Fruit fly (Drosophila melanogaster): ENCODE data around the gene RpL13A.

Gene RpL13A

DNA sequence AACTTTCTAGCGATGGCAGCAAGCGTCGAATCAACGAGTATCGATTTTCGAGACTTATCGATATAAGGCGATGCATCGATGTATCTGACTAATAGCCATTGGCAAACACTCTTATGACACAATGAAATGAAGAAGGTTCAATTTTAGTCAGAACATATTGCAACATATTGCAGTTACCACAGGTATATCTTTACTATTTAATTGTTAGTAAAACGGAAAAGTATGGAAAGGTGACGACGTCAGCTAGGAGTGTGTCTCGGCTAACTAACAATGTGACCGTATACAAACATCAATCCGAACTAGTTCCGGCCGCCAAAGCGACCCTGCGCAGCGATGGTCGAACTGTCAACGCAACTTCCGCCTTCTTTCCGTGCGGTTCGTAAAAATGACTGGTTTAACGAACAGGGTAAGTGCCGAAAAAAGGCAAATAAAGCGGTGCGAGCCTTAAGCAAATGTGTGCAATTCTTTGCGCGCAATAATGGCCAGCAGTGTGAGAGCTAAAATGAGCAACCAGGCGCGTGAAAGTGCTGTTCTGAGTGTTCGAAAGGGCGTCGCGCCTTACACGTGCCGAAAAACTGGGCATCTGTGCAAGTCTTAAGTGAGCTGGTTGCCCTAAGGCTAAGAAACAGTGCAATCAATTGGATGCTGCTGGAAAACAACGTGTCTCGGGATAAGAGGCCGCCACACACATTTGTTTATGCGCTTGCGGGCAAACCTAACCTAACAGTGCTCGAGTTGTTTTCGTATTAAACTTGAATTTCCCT is at the start of gene RpL13A, which contains the start of the genes Dph4 and Spec2 (continued):
- peak; percentile 95 for TF ChIP-seq CG6813 (GFP tag; optimal IDR thresholded peaks at IDR 0.05)
- no peak for TF ChIP-seq amos (GFP tag; IDR thresholded peaks at IDR 0.05; ENCODE audit: partially characterized antibody)
- TF ChIP-seq CG7357 (GFP tag; IDR thresholded peaks at IDR 0.05), result no peak
- TF ChIP-seq Chrac-16 (GFP tag; optimal IDR thresholded peaks at IDR 0.05), result peak; percentile 57
- TF ChIP-seq CG17802 (tag; optimal IDR thresholded peaks at IDR 0.05), result peak; percentile 85
- TF ChIP-seq CG8765 (GFP tag; IDR thresholded peaks at IDR 0.05), result no peak
- no peak for TF ChIP-seq inv (GFP tag; IDR thresholded peaks at IDR 0.05; ENCODE audit: partially characterized antibody)
- TF ChIP-seq CG10366 (GFP tag; IDR thresholded peaks at IDR 0.05), result no peak
- TF ChIP-seq B-H1 (GFP tag; IDR thresholded peaks at IDR 0.05), result no peak
- peak; percentile 98 for TF ChIP-seq CG9797 (GFP tag; optimal IDR thresholded peaks at IDR 0.05)
- TF ChIP-seq scrt (GFP tag; optimal IDR thresholded peaks at IDR 0.05), result peak; percentile 89
- peak; percentile 74 for TF ChIP-seq CG18476 (GFP tag; optimal IDR thresholded peaks at IDR 0.05)
- TF ChIP-seq CG8290 (GFP tag; optimal IDR thresholded peaks at IDR 0.05), result peak; percentile 95
- peak; percentile 88 to 97 for TF ChIP-seq CG8290 (tag; optimal IDR thresholded peaks at IDR 0.05)
- TF ChIP-seq sug (tag; optimal IDR thresholded peaks at IDR 0.05), result peak; percentile 91
- TF ChIP-seq CG9437 (GFP tag; optimal IDR thresholded peaks at IDR 0.05), result peak; percentile 82
- TF ChIP-seq tx (GFP tag; optimal IDR thresholded peaks at IDR 0.05), result peak; percentile 52
- peak; percentile 89 for TF ChIP-seq vfl (GFP tag; optimal IDR thresholded peaks at IDR 0.05)
- no peak for TF ChIP-seq otp (GFP tag; IDR thresholded peaks at IDR 0.05)
- TF ChIP-seq tgo (GFP tag; IDR thresholded peaks at IDR 0.05), result no peak
- peak in 1 of 2 experiments; percentile 85 for TF ChIP-seq insv (GFP tag; optimal IDR thresholded peaks at IDR 0.05)
- TF ChIP-seq HmgZ (tag; optimal IDR thresholded peaks at IDR 0.05), result peak; percentile 94
- TF ChIP-seq CG2678 (tag; optimal IDR thresholded peaks at IDR 0.05), result peak; percentile 81
- no peak for TF ChIP-seq CG4404 (GFP tag; IDR thresholded peaks at IDR 0.05)
- TF ChIP-seq CG10959 (GFP tag; IDR thresholded peaks at IDR 0.05), result no peak
- peak; percentile 85 for TF ChIP-seq lbe (GFP tag; optimal IDR thresholded peaks at IDR 0.05)
- peak; percentile 82 for TF ChIP-seq CG18262 (tag; optimal IDR thresholded peaks at IDR 0.05)
- TF ChIP-seq CG7556 (GFP tag; optimal IDR thresholded peaks at IDR 0.05), result peak; percentile 84
- TF ChIP-seq Atf-2 (GFP tag; optimal IDR thresholded peaks at IDR 0.05), result peak; percentile 88
- peak; percentile 87 for TF ChIP-seq lilli (GFP tag; optimal IDR thresholded peaks at IDR 0.05)
- TF ChIP-seq bowl (GFP tag; IDR thresholded peaks at IDR 0.05), result no peak
- no peak for TF ChIP-seq h (optimal IDR thresholded peaks at IDR 0.05)
- peak; percentile 87 for TF ChIP-seq CG31365 (tag; optimal IDR thresholded peaks at IDR 0.05)
- peak; percentile 48 for TF ChIP-seq Ssrp (tag; optimal IDR thresholded peaks at IDR 0.05)
- TF ChIP-seq CG5180 (GFP tag; optimal IDR thresholded peaks at IDR 0.05), result peak; percentile 82
- TF ChIP-seq HHEX (GFP tag; optimal IDR thresholded peaks at IDR 0.05), result peak; percentile 96
- TF ChIP-seq gem (tag; optimal IDR thresholded peaks at IDR 0.05), result peak; percentile 72
- no peak for TF ChIP-seq sd (tag; optimal IDR thresholded peaks at IDR 0.05)
- peak; percentile 62 for TF ChIP-seq exex (tag; optimal IDR thresholded peaks at IDR 0.05)
- TF ChIP-seq Fer1 (GFP tag; optimal IDR thresholded peaks at IDR 0.05), result peak; percentile 96
- no peak for TF ChIP-seq pan (optimal IDR thresholded peaks at IDR 0.05)
- no peak for TF ChIP-seq pan (GFP tag; optimal IDR thresholded peaks at IDR 0.05 in 1 of 2, IDR thresholded peaks at IDR 0.05 in 1 of 2)
- peak; percentile 98 for TF ChIP-seq sens (GFP tag)
- TF ChIP-seq sna (GFP tag; IDR thresholded peaks at IDR 0.05; ENCODE audit: partially characterized antibody), result no peak
- peak; percentile 89 for TF ChIP-seq Dip3 (GFP tag; optimal IDR thresholded peaks at IDR 0.05)
- TF ChIP-seq Blimp-1 (GFP tag; optimal IDR thresholded peaks at IDR 0.05), result peak; percentile 65
- TF ChIP-seq CG10147 (GFP tag; optimal IDR thresholded peaks at IDR 0.05), result peak; percentile 87
- peak; percentile 61 for TF ChIP-seq D19A (tag; optimal IDR thresholded peaks at IDR 0.05)
- peak; percentile 72 for TF ChIP-seq CG13424 (tag; optimal IDR thresholded peaks at IDR 0.05)
- no peak for TF ChIP-seq CG7372 (GFP tag; IDR thresholded peaks at IDR 0.05)

Data from whole organism, embryonic.